Worm (Caenorhabditis elegans) whole organism, L1 larva: ENCODE measurements around the gene K08D12.4.

Experiments used
- C04F5.9 ChIP-seq: sonication (generic microtip); optimal IDR thresholded peaks from 2 replicates; lab custom pipeline; 2016; ENCODE audit warnings: missing genetic modification characterization, missing compliant biosample characterization
- C34B4.2 ChIP-seq: sonication (generic microtip); optimal IDR thresholded peaks from 2 replicates; lab custom pipeline; 2017; ENCODE audit warnings: mild to moderate bottlenecking, missing genetic modification characterization, missing compliant biosample characterization
- aha-1 ChIP-seq: fragments of 150-350 bp; optimal IDR thresholded peaks from 2 replicates; lab custom pipeline; 2014; ENCODE audit warnings: missing biosample characterization, missing genetic modification characterization
- alr-1 ChIP-seq: fragments of 200-800 bp; sonication (Bioruptor generic); optimal IDR thresholded peaks from 2 replicates; lab custom pipeline; 2018; ENCODE audit warnings: borderline replicate concordance, mild to moderate bottlenecking, missing genetic modification characterization, missing compliant biosample characterization
- ama-1 ChIP-seq: fragments of 150-350 bp; optimal IDR thresholded peaks from 2 replicates; lab custom pipeline; 2014
- ceh-63 ChIP-seq: fragments of 200-800 bp; sonication (Bioruptor generic); optimal IDR thresholded peaks from 2 replicates; lab custom pipeline; 2018; ENCODE audit warnings: mild to moderate bottlenecking, missing genetic modification characterization, missing compliant biosample characterization
- ceh-82 ChIP-seq, 3 experiments: fragments of 150-350 bp in 1 of 3; sonication (generic microtip) in 2 of 3; optimal IDR thresholded peaks; 2 replicates each; lab custom pipeline; 2014 to 2017; ENCODE audit warnings: missing biosample characterization in 3 of 3, missing genetic modification characterization in 3 of 3
- efl-3 ChIP-seq: fragments of 200-800 bp; sonication (Bioruptor generic); optimal IDR thresholded peaks from 2 replicates; lab custom pipeline; 2018; ENCODE audit warnings: mild to moderate bottlenecking, missing genetic modification characterization, missing compliant biosample characterization
- egl-13 ChIP-seq: sonication (generic microtip); optimal IDR thresholded peaks from 2 replicates; lab custom pipeline; 2016; ENCODE audit warnings: missing genotype, missing genetic modification reagents, missing genetic modification characterization, missing compliant biosample characterization
- elt-2 ChIP-seq: sonication (generic microtip); optimal IDR thresholded peaks from 2 replicates; lab custom pipeline; 2016; ENCODE audit warnings: missing genetic modification characterization, mild to moderate bottlenecking, inconsistent platforms, missing compliant biosample characterization, missing genetic modification reagents
- elt-3 ChIP-seq, 6 experiments: fragments of 150-350 bp in 1 of 6; sonication (generic microtip); optimal IDR thresholded peaks; 2 replicates each; lab custom pipeline; 2017 to 2018; ENCODE audit warnings: missing biosample characterization in 6 of 6, missing genetic modification characterization in 6 of 6, inconsistent platforms in 1 of 6
- ets-5 ChIP-seq: fragments of 200-800 bp; sonication (Bioruptor generic); IDR thresholded peaks from 2 replicates; pipeline ENCODE4 v1.3.6; 2022; ENCODE audit warnings: missing genetic modification characterization, missing compliant biosample characterization
- fkh-10 ChIP-seq: sonication (generic microtip); optimal IDR thresholded peaks from 2 replicates; lab custom pipeline; 2017; ENCODE audit warnings: missing biosample characterization, missing genetic modification reagents, missing genetic modification characterization
- hlh-4 ChIP-seq: sonication (generic microtip); optimal IDR thresholded peaks from 2 replicates; lab custom pipeline; 2016; ENCODE audit warnings: mild to moderate bottlenecking, missing genetic modification characterization, missing compliant biosample characterization
- hpl-2 ChIP-seq: fragments of 150-350 bp; optimal IDR thresholded peaks from 2 replicates; lab custom pipeline; 2014; ENCODE audit warnings: missing biosample characterization, missing genetic modification reagents, missing genetic modification characterization
- isw-1 ChIP-seq: fragments of 200-800 bp; sonication (Bioruptor generic); IDR thresholded peaks from 2 replicates; pipeline ENCODE4 v1.3.6; 2022; ENCODE audit warnings: missing genetic modification characterization, missing compliant biosample characterization
- jun-1 ChIP-seq: fragments of 150-350 bp; optimal IDR thresholded peaks from 2 replicates; lab custom pipeline; 2014; ENCODE audit warnings: missing biosample characterization, missing genetic modification reagents, missing genetic modification characterization
- lin-14 ChIP-seq: fragments of 200-800 bp; sonication (Bioruptor generic); optimal IDR thresholded peaks from 2 replicates; lab custom pipeline; 2018; ENCODE audit warnings: mild to moderate bottlenecking, missing genetic modification characterization, moderate library complexity, missing compliant biosample characterization
- lir-3 ChIP-seq: sonication (generic microtip); optimal IDR thresholded peaks from 2 replicates; lab custom pipeline; 2016; ENCODE audit warnings: mild to moderate bottlenecking, missing genetic modification characterization, moderate library complexity, missing compliant biosample characterization; ENCODE audit not compliant: poor library complexity
- mep-1 ChIP-seq: fragments of 150-350 bp; optimal IDR thresholded peaks from 2 replicates; lab custom pipeline; 2014; ENCODE audit warnings: missing biosample characterization, missing genetic modification characterization
- nhr-11 ChIP-seq: fragments of 150-350 bp; optimal IDR thresholded peaks from 2 replicates; lab custom pipeline; 2014; ENCODE audit warnings: missing biosample characterization, missing genetic modification characterization
- nhr-12 ChIP-seq: sonication (generic microtip); optimal IDR thresholded peaks from 2 replicates; lab custom pipeline; 2017; ENCODE audit warnings: missing biosample characterization, missing genetic modification characterization
- nhr-19 ChIP-seq: fragments of 200-800 bp; sonication (Bioruptor generic); conservative IDR thresholded peaks from 2 replicates; pipeline ENCODE4 v1.3.6; 2022; ENCODE audit warnings: missing genetic modification characterization, missing compliant biosample characterization
- nhr-237 ChIP-seq: fragments of 150-350 bp; optimal IDR thresholded peaks from 2 replicates; lab custom pipeline; 2014; ENCODE audit warnings: missing biosample characterization, missing genetic modification characterization
- nhr-28 ChIP-seq: fragments of 150-350 bp; optimal IDR thresholded peaks from 2 replicates; lab custom pipeline; 2014; ENCODE audit warnings: missing biosample characterization, missing genetic modification characterization
- nhr-71 ChIP-seq: sonication (generic microtip); optimal IDR thresholded peaks from 2 replicates; lab custom pipeline; 2016; ENCODE audit warnings: mild to moderate bottlenecking, missing genetic modification characterization, moderate library complexity, missing compliant biosample characterization
- nhr-76 ChIP-seq: sonication (generic microtip); optimal IDR thresholded peaks from 2 replicates; lab custom pipeline; 2017; ENCODE audit warnings: missing biosample characterization, missing genetic modification characterization
- nhr-85 ChIP-seq: sonication (generic microtip); peaks from one replicate; lab custom pipeline; 2016; ENCODE audit warnings: missing genetic modification characterization, inconsistent platforms, missing compliant biosample characterization
- nhr-90 ChIP-seq: sonication (generic microtip); optimal IDR thresholded peaks from 2 replicates; lab custom pipeline; 2016; ENCODE audit warnings: mild to moderate bottlenecking, missing genetic modification characterization, missing compliant biosample characterization; ENCODE audit not compliant: poor library complexity
- pag-3 ChIP-seq: sonication (generic microtip); optimal IDR thresholded peaks from 2 replicates; lab custom pipeline; 2017; ENCODE audit warnings: missing genetic modification characterization, mild to moderate bottlenecking, missing compliant biosample characterization, antibody characterized with exemption, borderline replicate concordance; ENCODE audit not compliant: insufficient read depth
- rnt-1 ChIP-seq: sonication (generic microtip); optimal IDR thresholded peaks from 2 replicates; lab custom pipeline; 2016; ENCODE audit warnings: mild to moderate bottlenecking, missing genetic modification characterization, moderate library complexity, missing compliant biosample characterization
- skn-1 ChIP-seq: fragments of 150-350 bp; optimal IDR thresholded peaks from 2 replicates; lab custom pipeline; 2014; ENCODE audit warnings: missing biosample characterization, missing genetic modification characterization
- sup-37 ChIP-seq: fragments of 200-800 bp; sonication (Bioruptor generic); optimal IDR thresholded peaks from 2 replicates; lab custom pipeline; 2018; ENCODE audit warnings: mild to moderate bottlenecking, missing genetic modification characterization, missing compliant biosample characterization
- unc-62 ChIP-seq: fragments of 150-350 bp; optimal IDR thresholded peaks from 2 replicates; lab custom pipeline; 2014; ENCODE audit warnings: missing biosample characterization, missing genetic modification reagents, missing genetic modification characterization
- unc-98 ChIP-seq: fragments of 200-800 bp; sonication (Bioruptor generic); IDR thresholded peaks from 2 replicates; pipeline ENCODE4 v1.3.6; 2022; ENCODE audit warnings: missing genetic modification characterization, missing compliant biosample characterization
- xbp-1 ChIP-seq: sonication (generic microtip); optimal IDR thresholded peaks from 2 replicates; lab custom pipeline; 2016; ENCODE audit warnings: missing genetic modification characterization, missing compliant biosample characterization
- zip-4 ChIP-seq: fragments of 200-800 bp; sonication (Bioruptor generic); optimal IDR thresholded peaks from 2 replicates; lab custom pipeline; 2018; ENCODE audit warnings: mild to moderate bottlenecking, missing genetic modification characterization, moderate library complexity, missing compliant biosample characterization
- ztf-11 ChIP-seq, 2 experiments: sonication (generic microtip); optimal IDR thresholded peaks; 2 replicates each; lab custom pipeline; 2016 to 2017; ENCODE audit warnings: missing genetic modification characterization in 2 of 2, missing biosample characterization in 1 of 2, missing compliant biosample characterization in 1 of 2
- ztf-4 ChIP-seq: fragments of 150-350 bp; optimal IDR thresholded peaks from 2 replicates; lab custom pipeline; 2014; ENCODE audit warnings: missing biosample characterization, missing genetic modification characterization

K08D12.4 gene

ce11 chrIV:1659978-1660377, 47.1 kb upstream of the K08D12.4 start, which contains the start of gene Y41D4B.4:
Y41D4B.4 (plus strand) TSS chrIV:1660110.
- no peak for TF ChIP-seq unc-98
- TF ChIP-seq ceh-63 (GFP tag; lab: Kevin White, UChicago), result no peak
- TF ChIP-seq lin-14 (GFP tag; lab: Kevin White, UChicago), result no peak
- TF ChIP-seq nhr-11, result no peak
- no peak for TF ChIP-seq C04F5.9 (tag; lab: Kevin White, UChicago)
- no peak for TF ChIP-seq ceh-82 (tag; optimal IDR thresholded peaks at IDR 0.05; lab: Kevin White, UChicago)
- TF ChIP-seq aha-1 (tag; lab: Kevin White, UChicago), result no peak
- no peak for TF ChIP-seq sup-37 (GFP tag; lab: Kevin White, UChicago)
- TF ChIP-seq nhr-85 (tag; lab: Kevin White, UChicago), result no peak
- no peak for TF ChIP-seq hlh-4 (tag; lab: Kevin White, UChicago)
- no peak for TF ChIP-seq isw-1 (GFP tag; lab: Robert Waterston, UW)
- TF ChIP-seq pag-3 (tag; lab: Kevin White, UChicago), result no peak
- no peak for TF ChIP-seq zip-4 (GFP tag; lab: Kevin White, UChicago)
- no peak for TF ChIP-seq nhr-28 (tag; lab: Kevin White, UChicago)
- no peak for TF ChIP-seq C34B4.2 (tag; lab: Kevin White, UChicago)
- TF ChIP-seq nhr-90, result no peak

DNA sequence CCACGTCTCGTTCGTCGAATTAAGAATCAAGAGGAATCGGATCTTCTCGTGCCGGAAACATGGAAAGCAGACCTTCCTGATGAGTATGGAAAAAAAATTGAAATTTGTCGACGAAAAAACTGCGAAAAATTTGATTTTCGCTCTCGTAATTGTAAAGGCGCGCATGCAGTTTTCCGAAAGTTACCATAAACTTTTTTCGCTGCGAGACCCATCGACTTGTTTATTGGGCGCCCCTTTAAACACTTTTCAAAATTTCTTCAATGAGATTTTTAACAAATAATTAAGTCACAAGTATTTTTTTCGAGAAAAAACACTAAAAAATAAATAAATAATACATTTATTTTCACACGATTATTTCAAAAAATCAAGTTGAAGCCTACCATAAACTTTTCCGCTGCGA, 46.4 kb upstream of the K08D12.4 start:
- TF ChIP-seq nhr-237 (tag; lab: Kevin White, UChicago) (no peak), lir-3 (tag; lab: Kevin White, UChicago) (no peak), nhr-12 (no peak), C34B4.2 (tag; lab: Kevin White, UChicago) (no peak), hpl-2 (no peak)

DNA sequence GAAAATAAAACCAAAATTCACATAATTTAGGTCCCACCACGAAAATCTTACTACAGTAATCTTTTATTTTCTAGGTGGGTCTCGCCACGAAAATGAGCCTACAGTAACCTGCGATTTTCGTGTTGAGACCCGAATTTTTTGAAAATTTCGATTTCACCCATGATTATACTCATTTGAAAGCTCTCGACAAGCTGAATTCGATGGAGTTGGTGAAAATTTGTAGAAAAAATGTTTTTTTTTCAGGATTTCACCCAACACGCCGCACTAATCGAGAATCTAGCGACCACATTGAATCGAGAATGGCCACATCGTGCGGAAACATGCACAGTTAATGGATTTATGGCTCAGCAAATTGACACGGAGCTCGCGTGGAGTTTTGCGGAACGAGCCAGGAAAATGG, 44.2 kb upstream of the K08D12.4 start:
- TF ChIP-seq mep-1 (tag; lab: Kevin White, UChicago) (no peak), lin-14 (GFP tag; lab: Kevin White, UChicago) (no peak)

DNA sequence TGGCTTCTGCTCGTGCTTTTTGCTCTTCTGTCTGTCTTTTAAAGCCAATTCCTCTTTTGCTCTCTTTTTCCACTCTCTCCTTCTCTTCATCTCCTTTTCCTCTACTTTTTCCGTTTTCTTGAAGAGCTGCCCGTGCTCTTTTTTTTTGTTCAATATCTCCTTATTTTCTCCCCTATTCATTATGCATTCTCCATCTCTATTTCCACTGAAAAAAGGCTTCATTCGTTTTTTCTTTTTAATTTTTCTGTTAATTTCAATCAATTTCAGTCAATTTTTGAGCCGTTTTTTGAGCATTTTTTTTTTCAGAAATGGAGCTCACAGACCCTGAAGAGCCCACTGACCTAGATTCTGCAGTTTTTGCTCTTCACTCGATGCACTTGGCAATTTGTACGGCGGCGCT, 34.7 kb upstream of the K08D12.4 start, which contains the start of gene Y41D4B.1:
Y41D4B.1 (plus strand) TSS at position 301 of the 400 bp plus-strand sequence.
- TF ChIP-seq elt-3 (tag; optimal IDR thresholded peaks at IDR 0.05; lab: Kevin White, UChicago) (no peak), ets-5 (GFP tag; lab: Robert Waterston, UW) (no peak), xbp-1 (tag; lab: Kevin White, UChicago) (no peak), rnt-1 (tag; lab: Kevin White, UChicago) (no peak), nhr-11 (no peak), nhr-85 (tag; lab: Kevin White, UChicago) (no peak), ceh-82 (tag; optimal IDR thresholded peaks at IDR 0.05; lab: Kevin White, UChicago) (no peak), nhr-71 (no peak), skn-1 (tag; lab: Kevin White, UChicago) (no peak), nhr-90 (no peak), ztf-11 (tag; optimal IDR thresholded peaks at IDR 0.05; lab: Kevin White, UChicago) (no peak), lir-3 (tag; lab: Kevin White, UChicago) (no peak), unc-62 (GFP tag; lab: Kevin White, UChicago) (no peak), mep-1 (tag; lab: Kevin White, UChicago) (no peak), ztf-4 (no peak), alr-1 (tag; lab: Kevin White, UChicago) (no peak)

ce11 chrIV:1676926-1677325, 30.2 kb upstream of the K08D12.4 start:
- TF ChIP-seq egl-13, result no peak
- TF ChIP-seq mep-1 (tag; lab: Kevin White, UChicago), result no peak
- TF ChIP-seq fkh-10 (GFP tag; lab: Kevin White, UChicago), result no peak
- TF ChIP-seq nhr-76 (tag; lab: Kevin White, UChicago), result no peak
- no peak for TF ChIP-seq skn-1 (tag; lab: Kevin White, UChicago)
- no peak for TF ChIP-seq nhr-71
- no peak for TF ChIP-seq hpl-2
- no peak for TF ChIP-seq efl-3 (GFP tag; lab: Kevin White, UChicago)
- TF ChIP-seq elt-2, result no peak
- no peak for TF ChIP-seq jun-1 (tag; lab: Kevin White, UChicago)
- TF ChIP-seq lir-3 (tag; lab: Kevin White, UChicago), result no peak
- TF ChIP-seq lin-14 (GFP tag; lab: Kevin White, UChicago), result no peak
- TF ChIP-seq nhr-90, result no peak
- no peak for TF ChIP-seq alr-1 (tag; lab: Kevin White, UChicago)
- TF ChIP-seq nhr-19, result no peak
- TF ChIP-seq ama-1 (lab: Kevin White, UChicago), result no peak
- no peak for TF ChIP-seq ets-5 (GFP tag; lab: Robert Waterston, UW)
